Worm (Caenorhabditis elegans) whole organism, midembryonic: ENCODE data around the gene srw-115.
"Not testable (repeated sequence)": the region's sequence is repeated elsewhere in the genome, so short reads cannot be mapped to it uniquely, and the experiment has no call there.

ENCODE experiments used
- T22C8.4 ChIP-seq: fragments of 200-800 bp; sonication (Bioruptor generic); IDR thresholded peaks from 2 replicates; pipeline ENCODE4 v1.3.6; 2022; ENCODE audit warnings: missing genetic modification characterization, missing compliant biosample characterization
- cog-1 ChIP-seq: sonication (generic microtip); optimal IDR thresholded peaks from 2 replicates; lab custom pipeline; 2016; ENCODE audit warnings: missing genetic modification characterization, missing compliant biosample characterization
- flt-1 ChIP-seq: fragments of 200-800 bp; sonication (Bioruptor generic); IDR thresholded peaks from 2 replicates; pipeline ENCODE4 v1.3.6; 2022; ENCODE audit warnings: missing genetic modification characterization, missing compliant biosample characterization
- klf-2 ChIP-seq: fragments of 200-800 bp; sonication (Bioruptor generic); conservative IDR thresholded peaks from 2 replicates; pipeline ENCODE4 v1.3.6; 2022; ENCODE audit warnings: missing genetic modification reagents, missing genetic modification characterization, missing compliant biosample characterization
- med-1 ChIP-seq: sonication (generic microtip); optimal IDR thresholded peaks from 2 replicates; lab custom pipeline; 2017; ENCODE audit warnings: missing genetic modification characterization, mild to moderate bottlenecking, missing compliant biosample characterization, antibody characterized with exemption, missing genetic modification reagents; ENCODE audit not compliant: insufficient read depth
- ref-1 ChIP-seq: fragments of 200-800 bp; sonication (Bioruptor generic); conservative IDR thresholded peaks from 2 replicates; pipeline ENCODE4 v1.3.6; 2022; ENCODE audit warnings: missing genetic modification reagents, missing genetic modification characterization, missing compliant biosample characterization
- tab-1 ChIP-seq: fragments of 200-800 bp; sonication (Bioruptor generic); IDR thresholded peaks from 2 replicates; pipeline ENCODE4 v1.3.6; 2022; ENCODE audit warnings: missing genetic modification characterization, missing compliant biosample characterization
- ztf-23 ChIP-seq: fragments of 200-800 bp; sonication (Bioruptor generic); IDR thresholded peaks from 2 replicates; pipeline ENCODE4 v1.3.6; 2022; ENCODE audit warnings: missing genetic modification reagents, missing genetic modification characterization, missing compliant biosample characterization
- ztf-29 ChIP-seq: fragments of 200-800 bp; sonication (Bioruptor generic); IDR thresholded peaks from 2 replicates; pipeline ENCODE4 v1.3.6; 2022; ENCODE audit warnings: missing genetic modification reagents, missing genetic modification characterization, missing compliant biosample characterization

The srw-115 gene

ce11 chrV:2955342-2955741, 38.4 kb downstream of the srw-115 start, which contains the start of gene srh-248:
Gene srh-248, minus strand, starts transcription at chrV:2955442.
- TF ChIP-seq ztf-23 (GFP tag; lab: Robert Waterston, UW); cog-1; klf-2 (GFP tag; lab: Robert Waterston, UW): not testable (repeated sequence)

- not testable (repeated sequence) for TF ChIP-seq tab-1, ref-1, flt-1 (GFP tag; lab: Robert Waterston, UW)
Observed at ce11 chrV:2952102-2952501, 41.6 kb downstream of the srw-115 start, which contains the start of gene srw-122. Gene srw-122, minus strand, starts transcription at chrV:2952202.

- TF ChIP-seq ztf-23 (GFP tag; lab: Robert Waterston, UW) (no peak), flt-1 (GFP tag; lab: Robert Waterston, UW) (no peak), ztf-29 (GFP tag; lab: Robert Waterston, UW) (no peak), klf-2 (GFP tag; lab: Robert Waterston, UW) (no peak), med-1 (GFP tag; lab: Kevin White, UChicago) (no peak), ref-1 (GFP tag; lab: Robert Waterston, UW) (no peak), tab-1 (GFP tag; lab: Robert Waterston, UW) (no peak), T22C8.4 (GFP tag; lab: Robert Waterston, UW) (no peak), cog-1 (no peak)
Observed at ce11 chrV:2945602-2946001, 48.1 kb downstream of the srw-115 start, which contains the start of gene srh-87. Gene srh-87, minus strand, starts transcription at chrV:2945702.

- no peak for TF ChIP-seq tab-1 (GFP tag; lab: Robert Waterston, UW)
- no peak for TF ChIP-seq ztf-29 (GFP tag; lab: Robert Waterston, UW)
- no peak for TF ChIP-seq klf-2 (GFP tag; lab: Robert Waterston, UW)
- TF ChIP-seq ref-1 (GFP tag; lab: Robert Waterston, UW): no peak
- no peak for TF ChIP-seq med-1 (GFP tag; lab: Kevin White, UChicago)
- no peak for TF ChIP-seq T22C8.4 (GFP tag; lab: Robert Waterston, UW)
- TF ChIP-seq cog-1: no peak
- TF ChIP-seq ztf-23 (GFP tag; lab: Robert Waterston, UW): no peak
- no peak for TF ChIP-seq flt-1 (GFP tag; lab: Robert Waterston, UW)
Observed at ce11 chrV:2943859-2944258, 49.9 kb downstream of the srw-115 start, which contains the start of gene srw-137. Gene srw-137, minus strand, starts transcription at chrV:2943959.
